Fruit fly (Drosophila melanogaster) whole organism, embryonic: ENCODE data around the gene Acyp2.

Experiments
- CG34376 ChIP-seq: fragments of 200-800 bp; sonication (Bioruptor generic); optimal IDR thresholded peaks from 2 replicates; lab custom pipeline; 2018; ENCODE audit warnings: missing biosample characterization, mild to moderate bottlenecking, missing genetic modification characterization
- CG3726 ChIP-seq: fragments of 200-800 bp; sonication (Bioruptor generic); IDR thresholded peaks from 3 replicates; pipeline ENCODE4, ENCODE4 v1.3.6; 2022; ENCODE audit warnings: missing biosample characterization, missing genetic modification characterization
- CG9727 ChIP-seq: fragments of 200-800 bp; sonication (Bioruptor generic); optimal IDR thresholded peaks from 3 replicates; lab custom pipeline; 2017; ENCODE audit warnings: missing biosample characterization, mild to moderate bottlenecking, missing genetic modification characterization
- grau ChIP-seq: fragments of 200-800 bp; optimal IDR thresholded peaks from 3 replicates; lab custom pipeline; 2019; ENCODE audit warnings: missing biosample characterization, mild to moderate bottlenecking, missing genetic modification characterization, moderate library complexity

DNA sequence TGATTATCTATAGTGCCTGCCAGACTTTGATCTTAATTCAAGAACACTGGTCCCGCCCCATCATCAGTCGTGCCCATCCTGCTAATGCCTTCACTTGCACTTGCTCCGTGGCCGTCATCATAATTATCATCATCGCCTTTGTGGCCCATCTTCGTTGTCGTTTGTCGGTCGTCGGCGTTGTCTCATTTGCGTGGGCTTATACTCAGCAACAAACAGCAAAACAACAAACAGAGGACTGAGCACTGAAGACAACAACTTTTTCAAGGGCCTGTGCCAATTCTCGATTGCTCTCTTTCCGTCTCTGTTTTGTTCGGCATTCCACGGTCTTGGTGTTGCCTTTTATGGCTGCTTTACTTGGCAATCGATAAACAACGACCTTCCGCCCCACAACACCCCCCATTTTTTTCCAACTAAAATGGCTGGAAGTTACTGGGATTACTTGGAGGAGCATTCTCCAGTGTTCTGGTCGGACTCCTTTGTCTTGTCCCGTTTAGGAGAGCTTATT is 15.4 kb downstream of the Acyp2 start:
- TF ChIP-seq grau (tag; lab: Kevin White, UChicago), result no peak
- no peak for TF ChIP-seq CG9727 (GFP tag; lab: Kevin White, UChicago)
- TF ChIP-seq CG34376 (GFP tag; lab: Kevin White, UChicago), result no peak
- no peak for TF ChIP-seq CG3726 (GFP tag; lab: Robert Waterston, UW)
